Fruit fly (Drosophila melanogaster) whole organism, wandering third instar larva: Measurements from ENCODE around the gene shv.
"Not testable (repeated sequence)": the region's sequence is repeated elsewhere in the genome, so short reads cannot be mapped to it uniquely, and the experiment has no call there.

Experiments used
- CG32264 ChIP-seq: fragments of 200-800 bp; sonication (Bioruptor generic); optimal IDR thresholded peaks from 2 replicates; lab custom pipeline; 2016; ENCODE audit warnings: missing biosample characterization, missing genetic modification characterization
- CG9705 ChIP-seq: fragments of 200-800 bp; sonication (Bioruptor generic); optimal IDR thresholded peaks from 2 replicates; lab custom pipeline; 2018; ENCODE audit warnings: missing biosample characterization, mild to moderate bottlenecking, missing genetic modification characterization
- CrebA ChIP-seq: fragments of 200-800 bp; sonication (Bioruptor generic); optimal IDR thresholded peaks from 2 replicates; lab custom pipeline; 2016; ENCODE audit warnings: missing biosample characterization, mild to moderate bottlenecking, missing genetic modification characterization, borderline replicate concordance
- Dfd ChIP-seq: fragments of >200 bp; optimal IDR thresholded peaks from 2 replicates; lab custom pipeline; 2017; ENCODE audit warnings: missing biosample characterization, missing genetic modification characterization
- Dif ChIP-seq: fragments of 200-275, 200-300 bp; sonication (Bioruptor generic); optimal IDR thresholded peaks from 2 replicates; lab custom pipeline; 2018; ENCODE audit warnings: missing biosample characterization, missing genetic modification characterization; ENCODE audit not compliant: partially characterized antibody
- GATAd ChIP-seq: sonication (Bioruptor generic); optimal IDR thresholded peaks from 2 replicates; lab custom pipeline; 2016; ENCODE audit warnings: missing biosample characterization, missing genetic modification characterization
- HLH106 ChIP-seq: fragments of 200-800 bp; optimal IDR thresholded peaks from 3 replicates; lab custom pipeline; 2019; ENCODE audit warnings: missing biosample characterization, mild to moderate bottlenecking, missing genetic modification characterization, moderate library complexity
- Hr78 ChIP-seq: fragments of >200 bp; optimal IDR thresholded peaks from 2 replicates; lab custom pipeline; 2017; ENCODE audit warnings: missing biosample characterization, missing genetic modification characterization
- Jra ChIP-seq: sonication (Bioruptor generic); optimal IDR thresholded peaks from 2 replicates; lab custom pipeline; 2016; ENCODE audit warnings: missing biosample characterization, missing genetic modification characterization
- Mio ChIP-seq: sonication (Bioruptor generic); optimal IDR thresholded peaks from 2 replicates; lab custom pipeline; 2016; ENCODE audit warnings: missing biosample characterization, missing genetic modification characterization
- OdsH ChIP-seq: fragments of 200-800 bp; sonication (Bioruptor generic); optimal IDR thresholded peaks from 2 replicates; lab custom pipeline; 2016; ENCODE audit warnings: missing biosample characterization, mild to moderate bottlenecking, missing genetic modification characterization
- Rel ChIP-seq, 2 experiments: fragments of 200-800 bp; sonication (Bioruptor generic) in 1 of 2; optimal IDR thresholded peaks; 2 replicates in 1 of 2; 3 replicates in 1 of 2; lab custom pipeline; 2016 to 2019; ENCODE audit warnings: mild to moderate bottlenecking in 2 of 2, missing biosample characterization in 2 of 2, missing genetic modification characterization in 2 of 2, moderate library complexity in 1 of 2
- Sp1 ChIP-seq: fragments of 200-800 bp; sonication (Bioruptor generic); optimal IDR thresholded peaks from 3 replicates; lab custom pipeline; 2019; ENCODE audit warnings: missing biosample characterization, mild to moderate bottlenecking, missing genetic modification characterization, moderate library complexity
- brk ChIP-seq: fragments of 200-800 bp; sonication (Bioruptor generic); optimal IDR thresholded peaks from 2 replicates; lab custom pipeline; 2016; ENCODE audit warnings: missing biosample characterization, mild to moderate bottlenecking, missing genetic modification characterization
- dl ChIP-seq, 2 experiments: fragments of 175-275, 200-275 bp in 1 of 2; fragments of 200-275 bp in 1 of 2; sonication (Bioruptor generic); optimal IDR thresholded peaks; lab custom pipeline; 2018; ENCODE audit warnings: mild to moderate bottlenecking in 2 of 2, missing biosample characterization in 2 of 2, missing genetic modification characterization in 2 of 2, moderate library complexity in 2 of 2; ENCODE audit not compliant: partially characterized antibody in 2 of 2, insufficient read depth in 1 of 2
- dmrt93B ChIP-seq: fragments of 200-800 bp; sonication (Bioruptor generic); optimal IDR thresholded peaks from 2 replicates; lab custom pipeline; 2018; ENCODE audit warnings: missing biosample characterization, mild to moderate bottlenecking, missing genetic modification characterization
- dsf ChIP-seq: sonication (Bioruptor generic); optimal IDR thresholded peaks from 2 replicates; lab custom pipeline; 2016; ENCODE audit warnings: missing biosample characterization, missing genetic modification characterization, borderline replicate concordance
- foxo ChIP-seq, 2 experiments: fragments of 200-800 bp; sonication (Bioruptor generic); optimal IDR thresholded peaks; 2 replicates in 1 of 2; 3 replicates in 1 of 2; lab custom pipeline; 2016 to 2017; ENCODE audit warnings: missing biosample characterization in 2 of 2, missing genetic modification characterization in 2 of 2
- fru ChIP-seq: fragments of 200-800 bp; sonication (Bioruptor generic); optimal IDR thresholded peaks from 3 replicates; lab custom pipeline; 2016; ENCODE audit warnings: missing biosample characterization, mild to moderate bottlenecking, missing genetic modification characterization
- h ChIP-seq: fragments of 200-800 bp; sonication (Bioruptor generic); optimal IDR thresholded peaks from 3 replicates; lab custom pipeline; 2016; ENCODE audit warnings: missing biosample characterization, mild to moderate bottlenecking, missing genetic modification characterization
- jim ChIP-seq: fragments of 175-275, 200-325 bp; sonication (Bioruptor generic); optimal IDR thresholded peaks from 2 replicates; lab custom pipeline; 2016; ENCODE audit warnings: missing biosample characterization, mild to moderate bottlenecking, missing genetic modification characterization
- pan ChIP-seq: fragments of >200 bp; optimal IDR thresholded peaks from 2 replicates; lab custom pipeline; 2017
- psq ChIP-seq: fragments of 200-800 bp; sonication (Bioruptor generic); optimal IDR thresholded peaks from 3 replicates; lab custom pipeline; 2017; ENCODE audit warnings: missing biosample characterization, mild to moderate bottlenecking, missing genetic modification characterization, moderate library complexity
- rgr ChIP-seq: fragments of 200-800 bp; sonication (Bioruptor generic); optimal IDR thresholded peaks from 3 replicates; lab custom pipeline; 2016; ENCODE audit warnings: missing biosample characterization, mild to moderate bottlenecking, missing genetic modification characterization
- sage ChIP-seq: fragments of 200-800 bp; sonication (Bioruptor generic); optimal IDR thresholded peaks from 2 replicates; lab custom pipeline; 2016; ENCODE audit warnings: missing biosample characterization, mild to moderate bottlenecking, missing genetic modification characterization
- sv ChIP-seq: fragments of 200-800 bp; sonication (Bioruptor generic); optimal IDR thresholded peaks from 3 replicates; lab custom pipeline; 2016; ENCODE audit warnings: missing biosample characterization, missing genetic modification characterization
- woc ChIP-seq: sonication (Bioruptor generic); optimal IDR thresholded peaks from 2 replicates; lab custom pipeline; 2016; ENCODE audit warnings: missing biosample characterization, mild to moderate bottlenecking, missing genetic modification characterization

Gene shv

dm6 chr2L:441927-442691 lies 10.8 kb upstream of the shv start (continued):
- TF ChIP-seq jim (GFP tag; lab: Kevin White, UChicago) = no peak

- TF ChIP-seq GATAd (no peak), HLH106 (tag; lab: Kevin White, UChicago) (no peak), Jra (GFP tag; lab: Kevin White, UChicago) (no peak), CG32264 (GFP tag; lab: Kevin White, UChicago) (no peak), jim (GFP tag; lab: Kevin White, UChicago) (no peak)
- TF ChIP-seq, all 38 proteins: peak for 0
Observed at dm6 chr2L:447124-447523, 5.8 kb upstream of the shv start.

dm6 chr2L:451705-452472 lies 1.0 kb upstream of the shv start:
- TF ChIP-seq Rel (GFP tag; optimal IDR thresholded peaks at IDR 0.05; lab: Kevin White, UChicago) (no peak), Rel (tag; optimal IDR thresholded peaks at IDR 0.05; lab: Kevin White, UChicago) (peak; percentile 75), sv (GFP tag; lab: Kevin White, UChicago) (no peak), dl (GFP tag; optimal IDR thresholded peaks at IDR 0.05; lab: Kevin White, UChicago; ENCODE audit: insufficient read depth in 1 of 2, partially characterized antibody in 2 of 2) (peak in 1 of 2 experiments; percentile 1), CG9705 (GFP tag; lab: Kevin White, UChicago) (no peak), Dfd (GFP tag; lab: Kevin White, UChicago) (no peak), h (peak; percentile 0), foxo (GFP tag; optimal IDR thresholded peaks at IDR 0.05; lab: Kevin White, UChicago) (peak in 1 of 2 experiments; percentile 40), Sp1 (GFP tag; lab: Kevin White, UChicago) (peak; percentile 33), HLH106 (tag; lab: Kevin White, UChicago) (peak; percentile 38), Hr78 (GFP tag; lab: Kevin White, UChicago) (no peak), jim (GFP tag; lab: Kevin White, UChicago) (no peak), fru (GFP tag; lab: Kevin White, UChicago) (peak; percentile 32), psq (peak; percentile 14), rgr (GFP tag; lab: Kevin White, UChicago) (peak; percentile 41), brk (no peak), OdsH (peak; percentile 31)
- TF ChIP-seq, all 38 proteins: peak for 10

- not testable (repeated sequence) for TF ChIP-seq jim (GFP tag; lab: Kevin White, UChicago); Dif (GFP tag; lab: Kevin White, UChicago); h
Observed at dm6 chr2L:455274-455673, 2.4 kb downstream of the shv start, which contains the start of gene CG4133. Gene CG4133 (plus strand): TSS chr2L:455531.

- TF ChIP-seq OdsH (no peak), Hr78 (GFP tag; lab: Kevin White, UChicago) (no peak), pan (lab: Kevin White, UChicago) (no peak), HLH106 (tag; lab: Kevin White, UChicago) (no peak), dmrt93B (GFP tag; lab: Kevin White, UChicago) (no peak), jim (GFP tag; lab: Kevin White, UChicago) (no peak), CrebA (GFP tag; lab: Kevin White, UChicago) (no peak), rgr (GFP tag; lab: Kevin White, UChicago) (no peak), brk (no peak), Rel (GFP tag; optimal IDR thresholded peaks at IDR 0.05; lab: Kevin White, UChicago) (no peak), Rel (tag; optimal IDR thresholded peaks at IDR 0.05; lab: Kevin White, UChicago) (no peak), sage (no peak), Dfd (GFP tag; lab: Kevin White, UChicago) (no peak), sv (GFP tag; lab: Kevin White, UChicago) (no peak), woc (GFP tag; lab: Kevin White, UChicago) (no peak), Mio (GFP tag; lab: Kevin White, UChicago) (no peak), psq (no peak), dsf (GFP tag; lab: Kevin White, UChicago) (no peak)
Observed at dm6 chr2L:455738-456137, 2.8 kb downstream of the shv start.
